Fruit fly (Drosophila melanogaster): ENCODE measurements around the gene CG14712.

The CG14712 gene

dm6 chr3R:11656614-11657216 lies 28.2 kb downstream of the CG14712 start (continued):
- TF ChIP-seq TFAM (GFP tag; optimal IDR thresholded peaks at IDR 0.05): peak; percentile 68
- no peak for TF ChIP-seq unc-4 (GFP tag; IDR thresholded peaks at IDR 0.05; ENCODE audit: partially characterized antibody)
- peak; percentile 97 for TF ChIP-seq dmrt99B (tag; optimal IDR thresholded peaks at IDR 0.05)
- TF ChIP-seq bbx (GFP tag; IDR thresholded peaks at IDR 0.05; ENCODE audit: partially characterized antibody): no peak
- peak; percentile 87 for TF ChIP-seq Mes4 (GFP tag; optimal IDR thresholded peaks at IDR 0.05)
- TF ChIP-seq esg (GFP tag; conservative IDR thresholded peaks at IDR 0.05): peak; percentile 96
- TF ChIP-seq Fer2 (tag; optimal IDR thresholded peaks at IDR 0.05): peak; percentile 83
- peak; percentile 96 for TF ChIP-seq tgo (GFP tag; IDR thresholded peaks at IDR 0.05)
- no peak for TF ChIP-seq amos (GFP tag; IDR thresholded peaks at IDR 0.05; ENCODE audit: partially characterized antibody)
- peak; percentile 95 for TF ChIP-seq gsb-n (tag; optimal IDR thresholded peaks at IDR 0.05)
- TF ChIP-seq NC2β (GFP tag; optimal IDR thresholded peaks at IDR 0.05): peak; percentile 95
- peak; percentile 81 for TF ChIP-seq CG10431 (GFP tag; optimal IDR thresholded peaks at IDR 0.05)
- peak; percentile 53 for TF ChIP-seq ftz-f1 (GFP tag; optimal IDR thresholded peaks at IDR 0.05)
- peak; percentile 92 for TF ChIP-seq CG6765 (GFP tag; optimal IDR thresholded peaks at IDR 0.05)
- peak; percentile 93 for TF ChIP-seq Side (GFP tag; optimal IDR thresholded peaks at IDR 0.05)
- TF ChIP-seq phol (tag; optimal IDR thresholded peaks at IDR 0.05): peak; percentile 94
- TF ChIP-seq CG15479 (GFP tag; optimal IDR thresholded peaks at IDR 0.05): no peak
- peak; percentile 90 for TF ChIP-seq CG2199 (GFP tag; IDR thresholded peaks at IDR 0.05)
- no peak for TF ChIP-seq pfk (GFP tag; optimal IDR thresholded peaks at IDR 0.05)
- no peak for TF ChIP-seq CG2129 (GFP tag; IDR thresholded peaks at IDR 0.05; ENCODE audit: partially characterized antibody)
- TF ChIP-seq Ets97D (GFP tag; optimal IDR thresholded peaks at IDR 0.05): peak; percentile 88
- TF ChIP-seq lilli (GFP tag; optimal IDR thresholded peaks at IDR 0.05): peak; percentile 98
- peak; percentile 90 for TF ChIP-seq CG2202 (tag; optimal IDR thresholded peaks at IDR 0.05)
- peak; percentile 95 for TF ChIP-seq CG1603 (tag; optimal IDR thresholded peaks at IDR 0.05)
- TF ChIP-seq ATbp (GFP tag; optimal IDR thresholded peaks at IDR 0.05): peak; percentile 94
- peak; percentile 87 for TF ChIP-seq Gsc (GFP tag; IDR thresholded peaks at IDR 0.05)
- TF ChIP-seq unpg (GFP tag; optimal IDR thresholded peaks at IDR 0.05): peak; percentile 97
- no peak for TF ChIP-seq CG14860 (GFP tag; IDR thresholded peaks at IDR 0.05; ENCODE audit: partially characterized antibody)
- peak; percentile 72 for TF ChIP-seq CG17186 (GFP tag; optimal IDR thresholded peaks at IDR 0.05)
- TF ChIP-seq CG12769 (tag; optimal IDR thresholded peaks at IDR 0.05): peak; percentile 96
- peak; percentile 92 for TF ChIP-seq Hand (GFP tag; optimal IDR thresholded peaks at IDR 0.05)
- TF ChIP-seq fd102C (GFP tag; optimal IDR thresholded peaks at IDR 0.05): peak; percentile 56
- TF ChIP-seq YL-1 (GFP tag; optimal IDR thresholded peaks at IDR 0.05): peak; percentile 77
- TF ChIP-seq HHEX (GFP tag; optimal IDR thresholded peaks at IDR 0.05): peak; percentile 97
- TF ChIP-seq CG6254 (GFP tag; optimal IDR thresholded peaks at IDR 0.05): peak; percentile 84
- TF ChIP-seq Ptx1 (GFP tag; IDR thresholded peaks at IDR 0.05): peak; percentile 97
- TF ChIP-seq CG17829 (tag; optimal IDR thresholded peaks at IDR 0.05): peak; percentile 96
- TF ChIP-seq CG18764 (GFP tag; optimal IDR thresholded peaks at IDR 0.05): peak; percentile 90
- TF ChIP-seq CG10654 (GFP tag; optimal IDR thresholded peaks at IDR 0.05): peak; percentile 91
- TF ChIP-seq Lim3 (GFP tag; IDR thresholded peaks at IDR 0.05): peak; percentile 89
- TF ChIP-seq bigmax (GFP tag; optimal IDR thresholded peaks at IDR 0.05): peak; percentile 59
- peak; percentile 93 for TF ChIP-seq maf-S (GFP tag; optimal IDR thresholded peaks at IDR 0.05)
- TF ChIP-seq BEAF-32 (GFP tag; optimal IDR thresholded peaks at IDR 0.05): no peak
- TF ChIP-seq CG5245 (GFP tag; optimal IDR thresholded peaks at IDR 0.05): peak; percentile 93
- TF ChIP-seq slp2 (GFP tag; optimal IDR thresholded peaks at IDR 0.05): peak; percentile 90
- peak; percentile 92 for TF ChIP-seq CG7987 (GFP tag; optimal IDR thresholded peaks at IDR 0.05)
- TF ChIP-seq CG7928 (GFP tag; optimal IDR thresholded peaks at IDR 0.05): peak; percentile 78
- TF ChIP-seq CG17361 (GFP tag; IDR thresholded peaks at IDR 0.05): peak; percentile 95
- TF ChIP-seq crol (GFP tag; IDR thresholded peaks at IDR 0.05): peak; percentile 45

Measured in whole organism, embryonic.